Fruit fly (Drosophila melanogaster): Measurements from ENCODE around the gene MED18.

Gene MED18

dm6 chrX:1899445-1900085 is 33.9 kb downstream of the MED18 start (continued):
- 0 out of 3 replicates have a peak, but pooled peaks have one; percentile 12 for TF ChIP-seq CG6163 (GFP tag; IDR thresholded peaks at IDR 0.05)
- no peak for TF ChIP-seq CG16779 (tag; optimal IDR thresholded peaks at IDR 0.05)
- peak; percentile 17 for TF ChIP-seq Sox14 (GFP tag; optimal IDR thresholded peaks at IDR 0.05)
- TF ChIP-seq cyc (GFP tag; optimal IDR thresholded peaks at IDR 0.05), result no peak
- TF ChIP-seq CG11902 (GFP tag; optimal IDR thresholded peaks at IDR 0.05), result no peak
- TF ChIP-seq CG10631 (GFP tag; optimal IDR thresholded peaks at IDR 0.05), result no peak
- TF ChIP-seq svp (GFP tag), result no peak
- no peak for TF ChIP-seq CG31627 (GFP tag; optimal IDR thresholded peaks at IDR 0.05)
- TF ChIP-seq dac (GFP tag; optimal IDR thresholded peaks at IDR 0.05), result no peak
- no peak for TF ChIP-seq Smox (GFP tag; optimal IDR thresholded peaks at IDR 0.05)
- TF ChIP-seq Sox15 (GFP tag; optimal IDR thresholded peaks at IDR 0.05), result no peak
- TF ChIP-seq CG9139 (GFP tag; optimal IDR thresholded peaks at IDR 0.05), result no peak
- TF ChIP-seq Blimp-1 (GFP tag; optimal IDR thresholded peaks at IDR 0.05), result peak; percentile 56
- no peak for TF ChIP-seq Ets21C (GFP tag; optimal IDR thresholded peaks at IDR 0.05)
- TF ChIP-seq net (GFP tag; optimal IDR thresholded peaks at IDR 0.05), result peak; percentile 42
- TF ChIP-seq Hr4 (GFP tag; optimal IDR thresholded peaks at IDR 0.05), result no peak
- no peak for TF ChIP-seq vri (GFP tag; optimal IDR thresholded peaks at IDR 0.05)
- peak; percentile 57 for TF ChIP-seq fkh (GFP tag; optimal IDR thresholded peaks at IDR 0.05)
- TF ChIP-seq CG3919 (GFP tag; optimal IDR thresholded peaks at IDR 0.05), result peak; percentile 51
- TF ChIP-seq Lpt (GFP tag; optimal IDR thresholded peaks at IDR 0.05), result peak; percentile 26
- TF ChIP-seq Ets96B (tag; optimal IDR thresholded peaks at IDR 0.05), result no peak
- TF ChIP-seq CG15336 (GFP tag; IDR thresholded peaks at IDR 0.05), result no peak; the same call in 1 of the 2 replicates
- TF ChIP-seq OdsH (GFP tag; optimal IDR thresholded peaks at IDR 0.05), result no peak

- TF ChIP-seq CG6163 (GFP tag; IDR thresholded peaks at IDR 0.05) (no peak), cyc (GFP tag; optimal IDR thresholded peaks at IDR 0.05) (peak; percentile 12), ss (GFP tag; optimal IDR thresholded peaks at IDR 0.05) (no peak), Ets21C (GFP tag; optimal IDR thresholded peaks at IDR 0.05) (no peak), esn (GFP tag; optimal IDR thresholded peaks at IDR 0.05) (peak; percentile 31), CG6792 (GFP tag; optimal IDR thresholded peaks at IDR 0.05) (peak; percentile 0), Eip93F (GFP tag; optimal IDR thresholded peaks at IDR 0.05) (peak; percentile 22), dsx (GFP tag; optimal IDR thresholded peaks at IDR 0.05; ENCODE audit: poor library complexity, severe bottlenecking) (no peak), OdsH (GFP tag; optimal IDR thresholded peaks at IDR 0.05) (no peak), vri (GFP tag; optimal IDR thresholded peaks at IDR 0.05) (peak; percentile 28), salr (GFP tag; optimal IDR thresholded peaks at IDR 0.05) (no peak), CG11294 (GFP tag; IDR thresholded peaks at IDR 0.05) (no peak), CG6276 (GFP tag; optimal IDR thresholded peaks at IDR 0.05) (no peak), topi (GFP tag; optimal IDR thresholded peaks at IDR 0.05) (peak; percentile 11), pdm3 (GFP tag; optimal IDR thresholded peaks at IDR 0.05) (peak; percentile 42), CG8632 (GFP tag; optimal IDR thresholded peaks at IDR 0.05) (no peak), Gug (GFP tag; IDR thresholded peaks at IDR 0.05) (no peak), Sox14 (GFP tag; optimal IDR thresholded peaks at IDR 0.05) (no peak), CG34406 (GFP tag; optimal IDR thresholded peaks at IDR 0.05) (peak; percentile 20), CG8119 (GFP tag; IDR thresholded peaks at IDR 0.05) (no peak), CG32006 (GFP tag; optimal IDR thresholded peaks at IDR 0.05) (peak; percentile 18), CG10669 (GFP tag; optimal IDR thresholded peaks at IDR 0.05) (no peak), CG10631 (GFP tag; optimal IDR thresholded peaks at IDR 0.05) (no peak), spab (GFP tag; optimal IDR thresholded peaks at IDR 0.05) (no peak), CG8319 (GFP tag; optimal IDR thresholded peaks at IDR 0.05) (no peak), CG6854 (GFP tag; optimal IDR thresholded peaks at IDR 0.05) (no peak), CG7368 (GFP tag; optimal IDR thresholded peaks at IDR 0.05) (no peak), fd85E (GFP tag; optimal IDR thresholded peaks at IDR 0.05) (no peak), Lpt (GFP tag; optimal IDR thresholded peaks at IDR 0.05) (no peak), Sox15 (GFP tag; optimal IDR thresholded peaks at IDR 0.05) (no peak), CG15336 (GFP tag; IDR thresholded peaks at IDR 0.05) (peak; percentile 20; the same call in 1 of the 2 replicates), CG4318 (GFP tag; optimal IDR thresholded peaks at IDR 0.05) (no peak), svp (GFP tag) (peak; percentile 75), CG3919 (GFP tag; optimal IDR thresholded peaks at IDR 0.05) (no peak), fkh (GFP tag; optimal IDR thresholded peaks at IDR 0.05) (peak; percentile 36), CG11762 (GFP tag; optimal IDR thresholded peaks at IDR 0.05; ENCODE audit: insufficient read depth) (no peak), Ets96B (tag; optimal IDR thresholded peaks at IDR 0.05) (no peak), CG9139 (GFP tag; optimal IDR thresholded peaks at IDR 0.05) (no peak), CG31627 (GFP tag; optimal IDR thresholded peaks at IDR 0.05) (peak; percentile 0)
Measured at dm6 chrX:1900123-1900818, 34.6 kb downstream of the MED18 start, which contains the start of gene arm. Gene arm (minus strand): TSS chrX:1900646.

Data from whole organism, prepupa.